Fruit fly (Drosophila melanogaster): ENCODE data around the gene CG9040.
A peak's percentile ranks its signal among the peaks of the same experiment; 100 is the strongest.

The CG9040 gene

DNA sequence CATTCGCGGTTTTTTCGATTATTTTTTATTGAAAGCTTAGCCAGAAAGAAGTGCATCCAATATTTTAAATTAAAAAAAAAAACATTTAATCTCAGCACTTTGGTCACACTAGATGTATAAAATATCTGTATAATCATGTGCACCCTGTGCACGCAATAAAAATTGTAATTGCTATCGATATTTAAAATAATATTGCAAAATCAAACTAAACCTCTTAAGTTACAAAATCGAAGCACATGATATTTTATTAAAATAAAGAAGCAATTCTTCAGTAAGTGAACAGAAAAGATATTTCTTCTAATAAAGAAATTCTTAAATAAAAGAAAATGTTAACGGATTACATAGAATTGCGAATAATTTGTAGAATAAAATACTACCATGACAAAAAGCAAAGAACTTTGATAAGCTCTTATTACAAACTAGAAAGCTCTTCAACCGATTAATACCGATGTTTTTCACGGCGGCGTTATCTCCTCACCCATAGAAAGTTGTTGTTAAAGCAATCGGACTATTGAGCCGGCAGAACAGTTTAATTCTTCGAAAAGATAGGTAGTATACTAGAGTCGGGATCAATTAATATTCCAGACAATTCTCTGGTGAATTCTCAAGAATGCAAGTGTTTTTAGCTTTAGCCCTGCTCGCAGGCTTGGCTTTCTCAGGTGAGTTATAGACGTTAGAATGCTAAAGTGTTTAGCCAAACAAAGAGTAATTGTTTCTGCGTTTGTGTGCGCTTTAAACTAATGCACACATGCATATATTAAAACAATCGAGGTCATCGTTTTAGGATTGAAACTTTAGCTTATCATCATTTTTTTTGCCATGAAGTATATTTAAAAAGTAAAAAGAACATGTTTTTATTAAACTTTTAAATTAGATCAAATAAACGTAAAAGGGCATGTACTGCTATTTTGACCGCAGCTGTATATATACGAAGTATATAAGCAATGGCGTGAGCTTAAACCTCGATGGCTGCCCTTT lies 6.4 kb downstream of the CG9040 start, which contains the start of gene CtsK1 (continued):
- TF ChIP-seq stwl (tag; optimal IDR thresholded peaks at IDR 0.05): peak; percentile 98
- peak; percentile 72 for TF ChIP-seq hbn (GFP tag; IDR thresholded peaks at IDR 0.05; ENCODE audit: partially characterized antibody)
- no peak for TF ChIP-seq Six4 (GFP tag; optimal IDR thresholded peaks at IDR 0.05)
- TF ChIP-seq phol (tag; optimal IDR thresholded peaks at IDR 0.05): peak; percentile 29
- no peak for TF ChIP-seq maf-S (GFP tag; optimal IDR thresholded peaks at IDR 0.05)
- TF ChIP-seq cwo (GFP tag; optimal IDR thresholded peaks at IDR 0.05): no peak
- TF ChIP-seq CrebB (tag; optimal IDR thresholded peaks at IDR 0.05): no peak
- peak; percentile 15 for TF ChIP-seq cg (GFP tag; optimal IDR thresholded peaks at IDR 0.05)
- peak; percentile 67; the same call in 2 of the 3 replicates for TF ChIP-seq CG34224 (GFP tag; IDR thresholded peaks at IDR 0.05; ENCODE audit: partially characterized antibody)
- TF ChIP-seq zf30C (GFP tag; optimal IDR thresholded peaks at IDR 0.05): no peak
- no peak for TF ChIP-seq CG3726 (GFP tag; IDR thresholded peaks at IDR 0.05)
- peak; percentile 25; the same call in 1 of the 2 replicates for TF ChIP-seq ara (GFP tag; IDR thresholded peaks at IDR 0.05)
- 0 out of 3 replicates have a peak, but pooled peaks have one; percentile 27 for TF ChIP-seq gce (GFP tag; IDR thresholded peaks at IDR 0.05)
- peak; percentile 64 for TF ChIP-seq Dp (GFP tag; optimal IDR thresholded peaks at IDR 0.05)
- no peak for TF ChIP-seq so (GFP tag; IDR thresholded peaks at IDR 0.05)
- peak; percentile 44 for TF ChIP-seq CG10147 (GFP tag; optimal IDR thresholded peaks at IDR 0.05)
- TF ChIP-seq CG12659 (GFP tag; optimal IDR thresholded peaks at IDR 0.05): peak; percentile 58
- no peak for TF ChIP-seq org-1 (GFP tag; optimal IDR thresholded peaks at IDR 0.05)
- peak; percentile 8 for TF ChIP-seq abd-A (tag; optimal IDR thresholded peaks at IDR 0.05)
- TF ChIP-seq Drgx (GFP tag; IDR thresholded peaks at IDR 0.05): peak; percentile 82
- TF ChIP-seq CG5245 (GFP tag; optimal IDR thresholded peaks at IDR 0.05): no peak
- no peak for TF ChIP-seq gcm (GFP tag; optimal IDR thresholded peaks at IDR 0.05)
- no peak for TF ChIP-seq CG17328 (GFP tag; IDR thresholded peaks at IDR 0.05)
- no peak for TF ChIP-seq CG9932 (GFP tag; IDR thresholded peaks at IDR 0.05)
- TF ChIP-seq ERR (GFP tag; optimal IDR thresholded peaks at IDR 0.05): no peak
- TF ChIP-seq CG9215 (GFP tag; IDR thresholded peaks at IDR 0.05): no peak
- TF ChIP-seq sqz (GFP tag; optimal IDR thresholded peaks at IDR 0.05): peak; percentile 54
- TF ChIP-seq Dbx (GFP tag; IDR thresholded peaks at IDR 0.05): peak; percentile 36; the same call in 1 of the 3 replicates
- no peak for TF ChIP-seq Nf-YC (tag; optimal IDR thresholded peaks at IDR 0.05)
- no peak for TF ChIP-seq cas (GFP tag; IDR thresholded peaks at IDR 0.05)
- TF ChIP-seq esg (GFP tag; conservative IDR thresholded peaks at IDR 0.05): 0 out of 2 replicates have a peak, but pooled peaks have one; percentile 17
- no peak for TF ChIP-seq Asciz (GFP tag; optimal IDR thresholded peaks at IDR 0.05)
- no peak for TF ChIP-seq Mad (GFP tag; optimal IDR thresholded peaks at IDR 0.05)
- no peak for TF ChIP-seq exex (tag; optimal IDR thresholded peaks at IDR 0.05)
- no peak for TF ChIP-seq CG43689 (GFP tag; IDR thresholded peaks at IDR 0.05)
- peak; percentile 12 for TF ChIP-seq CG9727 (GFP tag; optimal IDR thresholded peaks at IDR 0.05)
- peak in 1 of 2 experiments; percentile 25 for TF ChIP-seq Hr51 (GFP tag; optimal IDR thresholded peaks at IDR 0.05)
- no peak for TF ChIP-seq Antp (GFP tag; optimal IDR thresholded peaks at IDR 0.05)
- no peak for TF ChIP-seq E2f1 (GFP tag; IDR thresholded peaks at IDR 0.05)
- peak; percentile 76 for TF ChIP-seq Scr (GFP tag; IDR thresholded peaks at IDR 0.05; ENCODE audit: partially characterized antibody)
- no peak for TF ChIP-seq CG32767 (GFP tag; IDR thresholded peaks at IDR 0.05)
- TF ChIP-seq jing (GFP tag; optimal IDR thresholded peaks at IDR 0.05): no peak
- TF ChIP-seq CG3847 (GFP tag; IDR thresholded peaks at IDR 0.05): no peak
- peak; percentile 59; the same call in 1 of the 3 replicates for TF ChIP-seq zfh1 (GFP tag; IDR thresholded peaks at IDR 0.05)
- TF ChIP-seq cad (GFP tag; optimal IDR thresholded peaks at IDR 0.05): no peak
- TF ChIP-seq Trl (optimal IDR thresholded peaks at IDR 0.05): no peak
- no peak for TF ChIP-seq Trl (GFP tag; optimal IDR thresholded peaks at IDR 0.05)
- TF ChIP-seq knrl (GFP tag; IDR thresholded peaks at IDR 0.05; ENCODE audit: partially characterized antibody): peak; percentile 75
- no peak for TF ChIP-seq yki (optimal IDR thresholded peaks at IDR 0.05)
